Fruit fly (Drosophila melanogaster) whole organism, prepupa: ENCODE data around the gene CG34177.

Experiments
- Blimp-1 ChIP-seq: fragments of 200-800 bp; sonication (Bioruptor generic); optimal IDR thresholded peaks from 3 replicates; lab custom pipeline; 2017; ENCODE audit warnings: missing biosample characterization, missing genetic modification characterization, mild to moderate bottlenecking, moderate library complexity, missing genetic modification reagents
- CG3032 ChIP-seq: fragments of 200-800 bp; optimal IDR thresholded peaks from 2 replicates; lab custom pipeline; 2019; ENCODE audit warnings: missing biosample characterization, mild to moderate bottlenecking, missing genetic modification characterization, moderate library complexity
- Gug ChIP-seq: fragments of 200-800 bp; sonication (Bioruptor generic); IDR thresholded peaks from 2 replicates; pipeline ENCODE4 v1.3.6; 2022; ENCODE audit warnings: missing biosample characterization, missing genetic modification characterization
- Sox14 ChIP-seq: fragments of 200-800 bp; sonication (Bioruptor generic); optimal IDR thresholded peaks from 3 replicates; lab custom pipeline; 2016; ENCODE audit warnings: missing biosample characterization, missing genetic modification characterization
- cyc ChIP-seq: fragments of 200-800 bp; sonication (Bioruptor generic); optimal IDR thresholded peaks from 3 replicates; lab custom pipeline; 2016; ENCODE audit warnings: missing biosample characterization, missing genetic modification characterization
- fd85E ChIP-seq: fragments of 200-800 bp; sonication (Bioruptor generic); optimal IDR thresholded peaks from 3 replicates; lab custom pipeline; 2016; ENCODE audit warnings: missing biosample characterization, missing genetic modification characterization
- pdm3 ChIP-seq: fragments of 200-800 bp; sonication (Bioruptor generic); optimal IDR thresholded peaks from 3 replicates; lab custom pipeline; 2016; ENCODE audit warnings: missing biosample characterization, missing genetic modification characterization
- vri ChIP-seq: fragments of 200-800 bp; sonication (Bioruptor generic); optimal IDR thresholded peaks from 3 replicates; lab custom pipeline; 2016; ENCODE audit warnings: missing biosample characterization, mild to moderate bottlenecking, missing genetic modification characterization

DNA sequence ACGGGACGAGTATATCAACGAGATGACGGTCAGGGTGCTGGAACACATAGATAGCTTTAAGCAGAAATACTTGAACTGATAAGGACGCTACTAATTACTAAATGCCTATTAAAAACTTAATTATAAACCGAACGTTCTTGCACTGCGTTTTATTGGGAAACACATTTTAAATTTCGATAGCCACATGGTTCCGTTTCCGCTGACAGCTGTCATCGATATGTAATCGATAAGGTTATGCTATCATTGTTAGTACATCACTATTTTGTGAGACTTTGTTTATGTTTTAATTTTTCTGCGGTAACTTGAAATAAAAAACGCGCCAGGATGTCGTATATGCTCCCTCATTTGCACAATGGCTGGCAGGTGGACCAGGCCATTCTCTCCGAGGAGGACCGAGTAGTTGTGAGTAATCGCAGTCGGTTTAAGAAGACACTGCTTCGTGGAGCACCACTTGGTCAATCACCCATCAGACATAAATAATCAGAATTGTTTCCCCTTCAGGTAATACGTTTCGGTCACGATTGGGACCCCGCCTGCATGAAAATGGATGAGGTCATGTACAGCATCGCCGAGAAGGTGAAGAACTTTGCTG is 30.6 kb upstream of the CG34177 start, which contains the start of gene Dim1:
- TF ChIP-seq CG3032 (tag; lab: Kevin White, UChicago), result no peak
- no peak for TF ChIP-seq Blimp-1 (GFP tag; lab: Kevin White, UChicago)
- no peak for TF ChIP-seq cyc (GFP tag; lab: Kevin White, UChicago)
- TF ChIP-seq fd85E (GFP tag; lab: Kevin White, UChicago), result no peak
- no peak for TF ChIP-seq Sox14 (GFP tag; lab: Kevin White, UChicago)
- TF ChIP-seq pdm3 (GFP tag; lab: Kevin White, UChicago), result no peak
- TF ChIP-seq Gug, result no peak
- no peak for TF ChIP-seq vri
